Worm (Caenorhabditis elegans): ENCODE measurements around the gene ham-2.

DNA sequence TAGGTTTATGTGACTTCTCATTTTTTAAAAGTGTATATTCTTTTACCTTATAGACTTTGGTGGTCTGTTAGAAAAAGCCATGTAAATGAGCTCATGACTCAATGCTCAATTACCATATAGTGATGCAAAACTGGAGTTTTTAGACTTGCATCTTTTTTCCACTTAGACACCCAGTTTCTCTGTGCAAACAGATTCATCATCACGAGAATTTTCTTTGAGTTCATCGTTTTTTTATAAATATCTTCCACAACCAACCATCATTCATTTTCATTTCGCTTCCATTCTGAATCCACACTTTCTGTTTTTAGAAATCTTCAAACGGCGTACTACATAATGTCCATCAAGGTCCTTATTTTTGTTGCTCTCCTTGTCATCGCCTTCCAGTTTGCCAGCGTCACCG lies 9.9 kb upstream of the ham-2 start, which contains the start of gene C07A12.2:
- TF ChIP-seq aly-1 (tag; optimal IDR thresholded peaks at IDR 0.05) (no peak), flt-1 (GFP tag; IDR thresholded peaks at IDR 0.05) (no peak), ceh-36 (tag; optimal IDR thresholded peaks at IDR 0.05) (no peak), ama-1 (optimal IDR thresholded peaks at IDR 0.05) (no peak), B0310.2 (tag; optimal IDR thresholded peaks at IDR 0.05) (no peak), scrt-1 (GFP tag; IDR thresholded peaks at IDR 0.05) (no peak)

Measured in whole organism, early embryonic.